Fruit fly (Drosophila melanogaster) whole organism, embryonic: ENCODE data around the gene CG10348.

ENCODE experiments used
- CG10147 ChIP-seq: fragments of 200-800 bp; sonication (Bioruptor generic); optimal IDR thresholded peaks from 2 replicates; lab custom pipeline; 2019; ENCODE audit warnings: missing biosample characterization, mild to moderate bottlenecking, missing genetic modification characterization, moderate library complexity
- CG10543 ChIP-seq: fragments of 200-800 bp; sonication (Bioruptor generic); optimal IDR thresholded peaks from 3 replicates; lab custom pipeline; 2017; ENCODE audit warnings: missing biosample characterization, mild to moderate bottlenecking, missing genetic modification characterization, moderate library complexity
- CG11085 ChIP-seq: fragments of 200-800 bp; sonication (Bioruptor generic); IDR thresholded peaks from 2 replicates; pipeline ENCODE4 v1.3.6; 2022; ENCODE audit warnings: missing biosample characterization, missing genetic modification characterization
- CG12744 ChIP-seq: fragments of 200-800 bp; sonication (Bioruptor generic); optimal IDR thresholded peaks from 2 replicates; lab custom pipeline; 2016; ENCODE audit warnings: missing biosample characterization, missing genetic modification characterization
- CG13296 ChIP-seq: fragments of 200-800 bp; sonication (Bioruptor generic); optimal IDR thresholded peaks from 3 replicates; lab custom pipeline; 2018; ENCODE audit warnings: missing biosample characterization, mild to moderate bottlenecking, missing genetic modification characterization
- CG13775 ChIP-seq: fragments of 200-800 bp; sonication (Bioruptor generic); optimal IDR thresholded peaks from 3 replicates; lab custom pipeline; 2017; ENCODE audit warnings: missing biosample characterization, mild to moderate bottlenecking, missing genetic modification characterization
- CG14860 ChIP-seq: fragments of 200-800 bp; sonication (Bioruptor generic); IDR thresholded peaks from 3 replicates; pipeline ENCODE4 v1.3.6; 2022; ENCODE audit warnings: missing biosample characterization, missing genetic modification characterization; ENCODE audit not compliant: partially characterized antibody
- CG15011 ChIP-seq: fragments of 200-800 bp; sonication (Bioruptor generic); optimal IDR thresholded peaks from 3 replicates; lab custom pipeline; 2018; ENCODE audit warnings: missing biosample characterization, mild to moderate bottlenecking, missing genetic modification characterization
- CG17186 ChIP-seq: fragments of 200-800 bp; sonication (Bioruptor generic); optimal IDR thresholded peaks from 3 replicates; lab custom pipeline; 2017; ENCODE audit warnings: missing biosample characterization, missing genetic modification reagents, missing genetic modification characterization
- CG1792 ChIP-seq: fragments of 200-800 bp; sonication (Bioruptor generic); optimal IDR thresholded peaks from 2 replicates; lab custom pipeline; 2016; ENCODE audit warnings: missing biosample characterization, missing genetic modification characterization
- CG2116 ChIP-seq: fragments of 200-800 bp; sonication (Bioruptor generic); optimal IDR thresholded peaks from 3 replicates; lab custom pipeline; 2018; ENCODE audit warnings: missing biosample characterization, mild to moderate bottlenecking, missing genetic modification characterization
- CG2120 ChIP-seq: fragments of 200-800 bp; sonication (Bioruptor generic); optimal IDR thresholded peaks from 3 replicates; lab custom pipeline; 2016; ENCODE audit warnings: missing biosample characterization, missing genetic modification characterization
- CG32767 ChIP-seq: fragments of 200-800 bp; sonication (Bioruptor generic); IDR thresholded peaks from 2 replicates; pipeline ENCODE4 v1.3.6; 2022; ENCODE audit warnings: missing biosample characterization, missing genetic modification characterization
- CG34376 ChIP-seq: fragments of 200-800 bp; sonication (Bioruptor generic); optimal IDR thresholded peaks from 2 replicates; lab custom pipeline; 2018; ENCODE audit warnings: missing biosample characterization, mild to moderate bottlenecking, missing genetic modification characterization
- CG4360 ChIP-seq: fragments of 200-800 bp; sonication (Bioruptor generic); IDR thresholded peaks from 2 replicates; pipeline ENCODE4 v1.3.6; 2022; ENCODE audit warnings: missing biosample characterization, missing genetic modification characterization
- CG43689 ChIP-seq: fragments of 200-800 bp; sonication (Bioruptor generic); IDR thresholded peaks from 2 replicates; pipeline ENCODE4 v1.3.6; 2022; ENCODE audit warnings: missing biosample characterization, missing genetic modification characterization
- CG8944 ChIP-seq: fragments of 200-800 bp; sonication (Bioruptor generic); optimal IDR thresholded peaks from 3 replicates; lab custom pipeline; 2016; ENCODE audit warnings: missing biosample characterization, missing genetic modification characterization
- D19B ChIP-seq: fragments of 200-800 bp; sonication (Bioruptor generic); optimal IDR thresholded peaks from 2 replicates; lab custom pipeline; 2017; ENCODE audit warnings: missing biosample characterization, mild to moderate bottlenecking, missing genetic modification characterization
- H2.0 ChIP-seq: fragments of 200-800 bp; sonication (Bioruptor generic); IDR thresholded peaks from 2 replicates; pipeline ENCODE4 v1.3.6; 2022; ENCODE audit warnings: missing biosample characterization, missing genetic modification characterization
- Kr ChIP-seq: fragments of 200-800 bp; sonication (Bioruptor generic); optimal IDR thresholded peaks from 2 replicates; lab custom pipeline; 2017; ENCODE audit warnings: missing biosample characterization, mild to moderate bottlenecking, missing genetic modification characterization
- MESR4 ChIP-seq: fragments of 200-800 bp; sonication (Bioruptor generic); optimal IDR thresholded peaks from 2 replicates; lab custom pipeline; 2018; ENCODE audit warnings: missing biosample characterization, mild to moderate bottlenecking, missing genetic modification characterization, moderate library complexity
- Mrtf ChIP-seq: fragments of 200-800 bp; sonication (Bioruptor generic); IDR thresholded peaks from 3 replicates; pipeline ENCODE4 v1.3.6; 2022; ENCODE audit warnings: missing biosample characterization, missing genetic modification characterization
- Poxn ChIP-seq: fragments of 200-800 bp; sonication (Bioruptor generic); IDR thresholded peaks from 2 replicates; pipeline ENCODE4 v1.3.6; 2022; ENCODE audit warnings: missing biosample characterization, missing genetic modification characterization
- Rfx ChIP-seq: fragments of 200-800 bp; sonication (Bioruptor generic); IDR thresholded peaks from 2 replicates; pipeline ENCODE4 v1.3.6; 2022; ENCODE audit warnings: missing biosample characterization, missing genetic modification characterization
- Rx ChIP-seq: fragments of 200-800 bp; sonication (Bioruptor generic); IDR thresholded peaks from 2 replicates; pipeline ENCODE4 v1.3.6; 2022; ENCODE audit warnings: missing biosample characterization, missing genetic modification characterization
- Sox102F ChIP-seq: fragments of 200-800 bp; sonication (Bioruptor generic); optimal IDR thresholded peaks from 2 replicates; lab custom pipeline; 2018; ENCODE audit warnings: missing biosample characterization, mild to moderate bottlenecking, missing genetic modification characterization, moderate library complexity
- Ssrp ChIP-seq: fragments of 200-800 bp; sonication (Bioruptor generic); optimal IDR thresholded peaks from 2 replicates; lab custom pipeline; 2018; ENCODE audit warnings: missing biosample characterization, mild to moderate bottlenecking, missing genetic modification characterization, moderate library complexity
- ab ChIP-seq: fragments of 200-800 bp; sonication (Bioruptor generic); optimal IDR thresholded peaks from 2 replicates; lab custom pipeline; 2016; ENCODE audit warnings: missing biosample characterization, missing genetic modification characterization
- ac ChIP-seq: fragments of 200-800 bp; sonication (Bioruptor generic); optimal IDR thresholded peaks from 3 replicates; lab custom pipeline; 2017; ENCODE audit warnings: missing biosample characterization, mild to moderate bottlenecking, missing genetic modification characterization
- aop ChIP-seq: fragments of 200-800 bp; sonication (Bioruptor generic); IDR thresholded peaks from 2 replicates; pipeline ENCODE4 v1.3.6; 2022; ENCODE audit warnings: missing biosample characterization, missing genetic modification characterization
- ap ChIP-seq: fragments of 200-800 bp; sonication (Bioruptor generic); IDR thresholded peaks from 2 replicates; pipeline ENCODE4 v1.3.6; 2022; ENCODE audit warnings: missing biosample characterization, missing genetic modification characterization
- ara ChIP-seq: fragments of 200-800 bp; sonication (Bioruptor generic); IDR thresholded peaks from 2 replicates; pipeline ENCODE4 v1.3.6; 2022; ENCODE audit warnings: missing biosample characterization, missing genetic modification characterization
- ash1 ChIP-seq: fragments of 200-800 bp; sonication (Bioruptor generic); optimal IDR thresholded peaks from 2 replicates; lab custom pipeline; 2018; ENCODE audit warnings: missing biosample characterization, mild to moderate bottlenecking, missing genetic modification characterization
- corto ChIP-seq: fragments of 200-800 bp; sonication (Bioruptor generic); optimal IDR thresholded peaks from 2 replicates; lab custom pipeline; 2016; ENCODE audit warnings: missing biosample characterization, mild to moderate bottlenecking, missing genetic modification characterization, moderate library complexity
- danr ChIP-seq: fragments of 200-800 bp; sonication (Bioruptor generic); IDR thresholded peaks from 2 replicates; pipeline ENCODE4 v1.3.6; 2022; ENCODE audit warnings: missing biosample characterization, missing genetic modification characterization
- ewg ChIP-seq: fragments of 200-800 bp; sonication (Bioruptor generic); optimal IDR thresholded peaks from 3 replicates; lab custom pipeline; 2017; ENCODE audit warnings: mild to moderate bottlenecking, missing biosample characterization, missing genetic modification reagents, missing genetic modification characterization
- exex ChIP-seq: fragments of 200-800 bp; sonication (Bioruptor generic); optimal IDR thresholded peaks from 4 replicates; lab custom pipeline; 2018; ENCODE audit warnings: missing biosample characterization, mild to moderate bottlenecking, missing genetic modification characterization, moderate library complexity
- fd102C ChIP-seq: fragments of 200-800 bp; sonication (Bioruptor generic); optimal IDR thresholded peaks from 2 replicates; lab custom pipeline; 2018; ENCODE audit warnings: missing biosample characterization, mild to moderate bottlenecking, missing genetic modification characterization, moderate library complexity
- hth ChIP-seq: fragments of >200 bp; optimal IDR thresholded peaks from 2 replicates; lab custom pipeline; 2017; ENCODE audit warnings: inconsistent platforms
- inv ChIP-seq: fragments of 200-800 bp; sonication (Bioruptor generic); IDR thresholded peaks from 2 replicates; pipeline ENCODE4 v1.3.6; 2022; ENCODE audit warnings: missing biosample characterization, missing genetic modification characterization; ENCODE audit not compliant: partially characterized antibody
- lab ChIP-seq: fragments of 200-800 bp; sonication (Bioruptor generic); optimal IDR thresholded peaks from 3 replicates; lab custom pipeline; 2017; ENCODE audit warnings: missing biosample characterization, missing genetic modification characterization, mild to moderate bottlenecking, moderate library complexity, missing genetic modification reagents
- nerfin-1 ChIP-seq: fragments of 200-800 bp; sonication (Bioruptor generic); optimal IDR thresholded peaks from 3 replicates; lab custom pipeline; 2019; ENCODE audit warnings: missing biosample characterization, mild to moderate bottlenecking, missing genetic modification characterization, moderate library complexity
- oc ChIP-seq: fragments of 200-800 bp; sonication (Bioruptor generic); optimal IDR thresholded peaks from 2 replicates; lab custom pipeline; 2018; ENCODE audit warnings: missing biosample characterization, mild to moderate bottlenecking, missing genetic modification characterization, moderate library complexity
- pros ChIP-seq: fragments of 200-800 bp; sonication (Bioruptor generic); optimal IDR thresholded peaks from 3 replicates; lab custom pipeline; 2019; ENCODE audit warnings: missing biosample characterization, mild to moderate bottlenecking, missing genetic modification characterization, moderate library complexity
- seq ChIP-seq: fragments of 200-800 bp; sonication (Bioruptor generic); IDR thresholded peaks from 2 replicates; pipeline ENCODE4 v1.3.6; 2022; ENCODE audit warnings: missing biosample characterization, missing genetic modification characterization
- slou ChIP-seq: fragments of 200-800 bp; sonication (Bioruptor generic); optimal IDR thresholded peaks from 3 replicates; lab custom pipeline; 2016; ENCODE audit warnings: missing biosample characterization, missing genetic modification characterization
- so ChIP-seq: fragments of 200-800 bp; sonication (Bioruptor generic); IDR thresholded peaks from 3 replicates; pipeline ENCODE4 v1.3.6; 2022; ENCODE audit warnings: missing biosample characterization, missing genetic modification characterization
- sqz ChIP-seq: fragments of 200-800 bp; sonication (Bioruptor generic); optimal IDR thresholded peaks from 3 replicates; lab custom pipeline; 2018; ENCODE audit warnings: missing biosample characterization, mild to moderate bottlenecking, missing genetic modification characterization
- toy ChIP-seq: fragments of 200-800 bp; sonication (Bioruptor generic); IDR thresholded peaks from 2 replicates; pipeline ENCODE4 v1.3.6; 2022; ENCODE audit warnings: missing biosample characterization, missing genetic modification characterization
- unpg ChIP-seq: fragments of 200-800 bp; sonication (Bioruptor generic); optimal IDR thresholded peaks from 3 replicates; lab custom pipeline; 2018; ENCODE audit warnings: missing biosample characterization, mild to moderate bottlenecking, missing genetic modification characterization, moderate library complexity
- wdn ChIP-seq: fragments of 200-800 bp; sonication (Bioruptor generic); IDR thresholded peaks from 2 replicates; pipeline ENCODE4 v1.3.6; 2022; ENCODE audit warnings: missing biosample characterization, missing genetic modification characterization

Gene CG10348

dm6 chr2L:18665952-18666606 lies 66.2 kb downstream of the CG10348 start (continued):
- TF ChIP-seq CG14860 (GFP tag; lab: Robert Waterston, UW) (0 out of 3 replicates have a peak, but pooled peaks have one; percentile 20), ap (GFP tag; lab: Robert Waterston, UW) (no peak), CG34376 (GFP tag; lab: Kevin White, UChicago) (no peak), Kr (GFP tag; lab: Kevin White, UChicago) (no peak), Ssrp (tag; lab: Kevin White, UChicago) (peak; percentile 14), CG32767 (no peak), corto (no peak), H2.0 (GFP tag; lab: Robert Waterston, UW) (peak; percentile 50; the same call in 1 of the 2 replicates), ash1 (no peak), toy (GFP tag; lab: Robert Waterston, UW) (no peak), CG13775 (GFP tag; lab: Kevin White, UChicago) (no peak), lab (GFP tag; lab: Kevin White, UChicago) (peak; percentile 9), CG15011 (GFP tag; lab: Kevin White, UChicago) (no peak), pros (GFP tag; lab: Kevin White, UChicago) (no peak), slou (no peak), CG12744 (GFP tag; lab: Kevin White, UChicago) (peak; percentile 21), Mrtf (peak; percentile 71; the same call in 2 of the 3 replicates), D19B (no peak), CG13296 (GFP tag; lab: Kevin White, UChicago) (no peak), nerfin-1 (tag; lab: Kevin White, UChicago) (no peak), CG8944 (GFP tag; lab: Kevin White, UChicago) (peak; percentile 20), oc (tag; lab: Kevin White, UChicago) (no peak), ac (no peak), sqz (GFP tag; lab: Kevin White, UChicago) (no peak), CG11085 (GFP tag; lab: Robert Waterston, UW) (peak; percentile 40; the same call in 1 of the 2 replicates), ara (no peak), ewg (GFP tag; lab: Kevin White, UChicago) (no peak), Poxn (GFP tag; lab: Robert Waterston, UW) (no peak), hth (lab: Kevin White, UChicago) (no peak), CG43689 (no peak), unpg (GFP tag; lab: Kevin White, UChicago) (no peak), CG17186 (GFP tag; lab: Kevin White, UChicago) (no peak), MESR4 (no peak), CG4360 (GFP tag; lab: Robert Waterston, UW) (no peak), so (GFP tag; lab: Robert Waterston, UW) (no peak), wdn (GFP tag; lab: Robert Waterston, UW) (no peak), CG10147 (GFP tag; lab: Kevin White, UChicago) (no peak), ab (GFP tag; lab: Kevin White, UChicago) (no peak), Rfx (GFP tag; lab: Robert Waterston, UW) (peak; percentile 80), danr (GFP tag; lab: Robert Waterston, UW) (no peak), CG1792 (GFP tag; lab: Kevin White, UChicago) (peak; percentile 19), seq (GFP tag; lab: Robert Waterston, UW) (no peak), fd102C (GFP tag; lab: Kevin White, UChicago) (no peak), CG2116 (GFP tag; lab: Kevin White, UChicago) (peak; percentile 10), Rx (GFP tag; lab: Robert Waterston, UW) (no peak), aop (GFP tag; lab: Robert Waterston, UW) (no peak), CG2120 (GFP tag; lab: Kevin White, UChicago) (no peak), CG10543 (GFP tag; lab: Kevin White, UChicago) (no peak), exex (tag; lab: Kevin White, UChicago) (no peak), Sox102F (GFP tag; lab: Kevin White, UChicago) (peak; percentile 57), inv (GFP tag; lab: Robert Waterston, UW) (no peak)
